Worm (Caenorhabditis elegans) whole organism, young adult: ENCODE results near the gene gop-2.

Source experiments
- F57C9.4 ChIP-seq: sonication (generic microtip); optimal IDR thresholded peaks from 2 replicates; lab custom pipeline; 2017; ENCODE audit warnings: mild to moderate bottlenecking, missing genetic modification characterization, missing compliant biosample characterization
- aptf-2 ChIP-seq: fragments of 200-800 bp; sonication (Bioruptor generic); conservative IDR thresholded peaks from 2 replicates; pipeline ENCODE4 v1.3.6; 2022; ENCODE audit warnings: missing genetic modification reagents, missing genetic modification characterization, missing compliant biosample characterization
- rpc-1 ChIP-seq, 2 experiments: fragments of 150-350 bp in 1 of 2; sonication (generic microtip) in 1 of 2; optimal IDR thresholded peaks; 2 replicates each; lab custom pipeline; 2014 to 2018; ENCODE audit warnings: missing biosample characterization in 1 of 2, missing genetic modification characterization in 1 of 2, missing genetic modification reagents in 1 of 2, missing genotype in 1 of 2
- snpc-3.4 ChIP-seq: sonication (generic microtip); optimal IDR thresholded peaks from 2 replicates; lab custom pipeline; 2017; ENCODE audit warnings: missing genetic modification characterization, mild to moderate bottlenecking, missing compliant biosample characterization, antibody characterized with exemption, moderate library complexity, missing genotype, missing genetic modification reagents
- snpc-4 ChIP-seq, 5 experiments: fragments of 150-350 bp in 1 of 5; sonication (generic microtip) in 4 of 5; optimal IDR thresholded peaks; 2 replicates each; lab custom pipeline; 2014 to 2018; ENCODE audit warnings: missing genetic modification characterization in 5 of 5, missing biosample characterization in 3 of 5, antibody characterized with exemption in 2 of 5, mild to moderate bottlenecking in 2 of 5, missing compliant biosample characterization in 2 of 5, missing genotype in 2 of 5, moderate library complexity in 2 of 5, missing genetic modification reagents in 1 of 5
- sptf-2 ChIP-seq: fragments of 200-800 bp; sonication (Bioruptor generic); optimal IDR thresholded peaks from 2 replicates; lab custom pipeline; 2018; ENCODE audit warnings: mild to moderate bottlenecking, missing genetic modification characterization, missing compliant biosample characterization
- unc-62 ChIP-seq: fragments of 150-350 bp; optimal IDR thresholded peaks from 2 replicates; lab custom pipeline; 2014; ENCODE audit warnings: missing biosample characterization, missing genetic modification reagents, missing genetic modification characterization

ce11 chrIII:5248706-5249105 lies 10.1 kb upstream of the gop-2 start:
- no peak for TF ChIP-seq F57C9.4
- no peak for TF ChIP-seq sptf-2 (GFP tag; lab: Kevin White, UChicago)
- TF ChIP-seq snpc-4 (GFP tag; optimal IDR thresholded peaks at IDR 0.05; lab: Kevin White, UChicago): no peak
- TF ChIP-seq snpc-4 (tag; optimal IDR thresholded peaks at IDR 0.05; lab: Kevin White, UChicago): no peak
- no peak for TF ChIP-seq rpc-1 (optimal IDR thresholded peaks at IDR 0.05; lab: Kevin White, UChicago)
- no peak for TF ChIP-seq rpc-1 (tag; optimal IDR thresholded peaks at IDR 0.05; lab: Kevin White, UChicago)
- no peak for TF ChIP-seq unc-62 (GFP tag; lab: Kevin White, UChicago)
- no peak for TF ChIP-seq snpc-3.4
- no peak for TF ChIP-seq aptf-2 (GFP tag; lab: Robert Waterston, UW)
